Fruit fly (Drosophila melanogaster): ENCODE data around the gene CG12316.

The CG12316 gene

dm6 chr3L:15158330-15159114 is 21.8 kb upstream of the CG12316 start, which contains the start of the genes Msh6 and Prp31 (continued):
- TF ChIP-seq dpn (GFP tag; optimal IDR thresholded peaks at IDR 0.05) (peak; percentile 71 to 78), CG7839 (tag; optimal IDR thresholded peaks at IDR 0.05) (peak; percentile 82), seq (GFP tag; IDR thresholded peaks at IDR 0.05) (0 out of 2 replicates have a peak, but pooled peaks have one; percentile 33), Dad (GFP tag; optimal IDR thresholded peaks at IDR 0.05) (no peak), ERR (GFP tag; optimal IDR thresholded peaks at IDR 0.05) (no peak), CG13424 (tag; optimal IDR thresholded peaks at IDR 0.05) (peak; percentile 81), Camta (GFP tag; optimal IDR thresholded peaks at IDR 0.05) (peak; percentile 75), stwl (tag; optimal IDR thresholded peaks at IDR 0.05) (peak; percentile 38), CG9797 (GFP tag; optimal IDR thresholded peaks at IDR 0.05) (peak; percentile 31), NFAT (GFP tag; IDR thresholded peaks at IDR 0.05) (peak; percentile 27; the same call in 1 of the 2 replicates), CG2199 (GFP tag; IDR thresholded peaks at IDR 0.05) (no peak), CG8290 (GFP tag; optimal IDR thresholded peaks at IDR 0.05) (peak; percentile 59), CG8290 (tag; optimal IDR thresholded peaks at IDR 0.05) (no peak), sug (tag; optimal IDR thresholded peaks at IDR 0.05) (peak; percentile 75), CG12219 (GFP tag; optimal IDR thresholded peaks at IDR 0.05) (no peak), CG18764 (GFP tag; optimal IDR thresholded peaks at IDR 0.05) (peak; percentile 57), CG6765 (GFP tag; optimal IDR thresholded peaks at IDR 0.05) (no peak), CG15011 (GFP tag; optimal IDR thresholded peaks at IDR 0.05) (peak; percentile 28), tna (GFP tag; IDR thresholded peaks at IDR 0.05; ENCODE audit: partially characterized antibody) (no peak), CG17359 (tag; optimal IDR thresholded peaks at IDR 0.05) (peak; percentile 59), Ada2b (GFP tag; IDR thresholded peaks at IDR 0.05) (peak; percentile 67), disco-r (GFP tag; optimal IDR thresholded peaks at IDR 0.05) (no peak), NK7.1 (GFP tag; optimal IDR thresholded peaks at IDR 0.05) (no peak), Hey (tag; optimal IDR thresholded peaks at IDR 0.05) (no peak), fd96Cb (tag; optimal IDR thresholded peaks at IDR 0.05) (peak; percentile 79), CG17361 (GFP tag; IDR thresholded peaks at IDR 0.05) (peak; percentile 82), CG11093 (GFP tag; IDR thresholded peaks at IDR 0.05) (no peak), Nf-YB (GFP tag; optimal IDR thresholded peaks at IDR 0.05) (peak; percentile 48), onecut (GFP tag; IDR thresholded peaks at IDR 0.05) (peak; percentile 22; the same call in 1 of the 2 replicates), Ets65A (GFP tag) (peak; percentile 80), CG9727 (GFP tag; optimal IDR thresholded peaks at IDR 0.05) (peak; percentile 75), HLHmδ (GFP tag; optimal IDR thresholded peaks at IDR 0.05) (no peak), CG2712 (tag; optimal IDR thresholded peaks at IDR 0.05) (peak; percentile 59), HLH3B (GFP tag; IDR thresholded peaks at IDR 0.05) (peak; percentile 60; the same call in 1 of the 2 replicates), danr (GFP tag; IDR thresholded peaks at IDR 0.05) (peak; percentile 51), ftz-f1 (GFP tag; optimal IDR thresholded peaks at IDR 0.05) (no peak), unc-4 (GFP tag; IDR thresholded peaks at IDR 0.05; ENCODE audit: partially characterized antibody) (no peak), nerfin-2 (GFP tag; IDR thresholded peaks at IDR 0.05; ENCODE audit: partially characterized antibody) (no peak), Gug (GFP tag; IDR thresholded peaks at IDR 0.05) (no peak; the same call in 3 of the 4 replicates), Gsc (GFP tag; IDR thresholded peaks at IDR 0.05) (no peak), CG8359 (GFP tag; optimal IDR thresholded peaks at IDR 0.05; ENCODE audit: borderline replicate concordance) (no peak), CG17186 (GFP tag; optimal IDR thresholded peaks at IDR 0.05) (peak; percentile 3), CG32772 (GFP tag; IDR thresholded peaks at IDR 0.05) (peak; percentile 40), chm (GFP tag; IDR thresholded peaks at IDR 0.05) (peak; percentile 30; the same call in 1 of the 2 replicates), CG34224 (GFP tag; IDR thresholded peaks at IDR 0.05; ENCODE audit: partially characterized antibody) (no peak), CG1832 (GFP tag; optimal IDR thresholded peaks at IDR 0.05) (no peak), CTCF (GFP tag; optimal IDR thresholded peaks at IDR 0.05) (no peak), CG10274 (GFP tag; optimal IDR thresholded peaks at IDR 0.05) (no peak), emc (GFP tag; optimal IDR thresholded peaks at IDR 0.05) (no peak), CG7271 (tag; optimal IDR thresholded peaks at IDR 0.05) (no peak)
